Worm (Caenorhabditis elegans): ENCODE data around the gene C04C11.1.

- TF ChIP-seq nhr-27 (tag; optimal IDR thresholded peaks at IDR 0.05) = no peak
- TF ChIP-seq lin-54 (GFP tag; optimal IDR thresholded peaks at IDR 0.05) = no peak
- no peak for TF ChIP-seq hmg-20 (GFP tag; IDR thresholded peaks at IDR 0.05)
- no peak for TF ChIP-seq lin-40 (tag; optimal IDR thresholded peaks at IDR 0.05)
Observed at ce11 chrX:14039293-14039692, 18.9 kb downstream of the C04C11.1 start.

Data from whole organism, young adult.